Worm (Caenorhabditis elegans) whole organism, L2 larva: ENCODE data around the gene F39G3.4.

ENCODE experiments used
- C34F6.9 ChIP-seq: fragments of 150-350 bp; optimal IDR thresholded peaks from 2 replicates; lab custom pipeline; 2014; ENCODE audit warnings: missing biosample characterization, missing genetic modification characterization
- F13H6.1 ChIP-seq: sonication (generic microtip); optimal IDR thresholded peaks from 2 replicates; lab custom pipeline; 2016; ENCODE audit warnings: missing genetic modification characterization, missing compliant biosample characterization
- Y55F3AM.14 ChIP-seq: fragments of 200-800 bp; sonication (Bioruptor generic); optimal IDR thresholded peaks from 2 replicates; lab custom pipeline; 2018; ENCODE audit warnings: mild to moderate bottlenecking, missing genetic modification characterization, missing compliant biosample characterization
- ZK546.5 ChIP-seq: sonication (generic microtip); optimal IDR thresholded peaks from 2 replicates; lab custom pipeline; 2017; ENCODE audit warnings: missing biosample characterization, missing genetic modification characterization
- alr-1 ChIP-seq: fragments of 150-350 bp; optimal IDR thresholded peaks from 2 replicates; lab custom pipeline; 2014; ENCODE audit warnings: missing biosample characterization, missing genetic modification characterization
- aly-2 ChIP-seq: fragments of 150-350 bp; optimal IDR thresholded peaks from 2 replicates; lab custom pipeline; 2014; ENCODE audit warnings: missing biosample characterization, missing genetic modification characterization
- blmp-1 ChIP-seq: sonication (generic microtip); optimal IDR thresholded peaks from 2 replicates; lab custom pipeline; 2017; ENCODE audit warnings: missing genetic modification characterization, mild to moderate bottlenecking, missing compliant biosample characterization, antibody characterized with exemption, moderate library complexity; ENCODE audit not compliant: insufficient read depth
- crh-2 ChIP-seq: sonication (generic microtip); optimal IDR thresholded peaks from 2 replicates; lab custom pipeline; 2017; ENCODE audit warnings: missing biosample characterization, missing genetic modification characterization
- dmd-4 ChIP-seq: sonication (generic microtip); optimal IDR thresholded peaks from 2 replicates; lab custom pipeline; 2017; ENCODE audit warnings: missing biosample characterization, missing genetic modification characterization
- egl-27 ChIP-seq: sonication (generic microtip); optimal IDR thresholded peaks from 3 replicates; lab custom pipeline; 2017; ENCODE audit warnings: missing biosample characterization, missing genetic modification reagents, missing genetic modification characterization
- elt-1 ChIP-seq: fragments of 150-350 bp; optimal IDR thresholded peaks from 2 replicates; lab custom pipeline; 2014; ENCODE audit warnings: missing biosample characterization, missing genetic modification characterization
- elt-3 ChIP-seq: sonication (generic microtip); optimal IDR thresholded peaks from 2 replicates; lab custom pipeline; 2017; ENCODE audit warnings: missing biosample characterization, missing genetic modification characterization
- fos-1 ChIP-seq: fragments of 150-350 bp; optimal IDR thresholded peaks from 2 replicates; lab custom pipeline; 2014; ENCODE audit warnings: missing biosample characterization, missing genetic modification characterization
- lin-11 ChIP-seq: fragments of 150-350 bp; sonication (generic microtip); optimal IDR thresholded peaks from 2 replicates; lab custom pipeline; 2014; ENCODE audit warnings: missing biosample characterization, missing genetic modification characterization, inconsistent platforms, mixed read lengths
- lin-13 ChIP-seq: fragments of 150-350 bp; optimal IDR thresholded peaks from 2 replicates; lab custom pipeline; 2014; ENCODE audit warnings: missing biosample characterization, missing genetic modification reagents, missing genetic modification characterization
- lin-39 ChIP-seq: fragments of 150-350 bp; optimal IDR thresholded peaks from 2 replicates; lab custom pipeline; 2014; ENCODE audit warnings: missing biosample characterization, missing genetic modification reagents, missing genetic modification characterization
- lsy-2 ChIP-seq, 2 experiments: fragments of 150-350 bp in 1 of 2; sonication (generic microtip) in 1 of 2; optimal IDR thresholded peaks; 2 replicates each; lab custom pipeline; 2014 to 2017; ENCODE audit warnings: missing biosample characterization in 2 of 2, missing genetic modification characterization in 2 of 2
- mbf-1 ChIP-seq: sonication (generic microtip); optimal IDR thresholded peaks from 2 replicates; lab custom pipeline; 2017; ENCODE audit warnings: missing biosample characterization, missing genetic modification characterization
- mdl-1 ChIP-seq, 2 experiments: fragments of 150-350 bp in 1 of 2; sonication (generic microtip) in 1 of 2; optimal IDR thresholded peaks; 2 replicates each; lab custom pipeline; 2017; ENCODE audit warnings: missing biosample characterization in 2 of 2, missing genetic modification characterization in 2 of 2
- nhr-10 ChIP-seq: sonication (generic microtip); optimal IDR thresholded peaks from 2 replicates; lab custom pipeline; 2017; ENCODE audit warnings: missing biosample characterization, missing genetic modification characterization
- nhr-11 ChIP-seq: fragments of 150-350 bp; optimal IDR thresholded peaks from 2 replicates; lab custom pipeline; 2014; ENCODE audit warnings: missing biosample characterization, missing genetic modification characterization
- nhr-12 ChIP-seq: fragments of 150-350 bp; optimal IDR thresholded peaks from 2 replicates; lab custom pipeline; 2014; ENCODE audit warnings: missing biosample characterization, missing genetic modification characterization
- nhr-129 ChIP-seq: fragments of 150-350 bp; optimal IDR thresholded peaks from 2 replicates; lab custom pipeline; 2014; ENCODE audit warnings: missing biosample characterization, missing genetic modification characterization
- nhr-21 ChIP-seq: fragments of 150-350 bp; optimal IDR thresholded peaks from 2 replicates; lab custom pipeline; 2014; ENCODE audit warnings: missing biosample characterization, missing genetic modification characterization
- nhr-23 ChIP-seq: fragments of 150-350 bp; optimal IDR thresholded peaks from 2 replicates; lab custom pipeline; 2014; ENCODE audit warnings: missing biosample characterization, missing genetic modification reagents, missing genetic modification characterization
- nhr-237 ChIP-seq: fragments of 150-350 bp; optimal IDR thresholded peaks from 2 replicates; lab custom pipeline; 2014; ENCODE audit warnings: missing biosample characterization, missing genetic modification characterization
- nhr-25 ChIP-seq: fragments of 150-350 bp; sonication (generic microtip); optimal IDR thresholded peaks from 3 replicates; lab custom pipeline; 2014; ENCODE audit warnings: missing biosample characterization, missing genetic modification characterization
- nhr-6 ChIP-seq: fragments of 150-350 bp; optimal IDR thresholded peaks from 2 replicates; lab custom pipeline; 2014; ENCODE audit warnings: missing biosample characterization, missing genetic modification characterization
- nhr-77 ChIP-seq: fragments of 150-350 bp; optimal IDR thresholded peaks from 2 replicates; lab custom pipeline; 2014; ENCODE audit warnings: missing biosample characterization, missing genetic modification characterization
- peb-1 ChIP-seq: fragments of 150-350 bp; optimal IDR thresholded peaks from 2 replicates; lab custom pipeline; 2014; ENCODE audit warnings: missing biosample characterization, missing genetic modification characterization
- sem-4 ChIP-seq: fragments of 150-350 bp; optimal IDR thresholded peaks from 2 replicates; lab custom pipeline; 2014; ENCODE audit warnings: missing biosample characterization, missing genetic modification reagents, missing genetic modification characterization
- sma-3 ChIP-seq: sonication (generic microtip); optimal IDR thresholded peaks from 2 replicates; lab custom pipeline; 2016; ENCODE audit warnings: missing genetic modification reagents, missing genetic modification characterization, missing compliant biosample characterization
- snpc-4 ChIP-seq: fragments of 150-350 bp; optimal IDR thresholded peaks from 2 replicates; lab custom pipeline; 2014; ENCODE audit warnings: missing biosample characterization, missing genetic modification characterization
- unc-39 ChIP-seq: fragments of 150-350 bp; optimal IDR thresholded peaks from 2 replicates; lab custom pipeline; 2014; ENCODE audit warnings: missing biosample characterization, missing genetic modification characterization
- unc-55 ChIP-seq: fragments of 150-350 bp; sonication (generic microtip); optimal IDR thresholded peaks from 3 replicates; lab custom pipeline; 2014; ENCODE audit warnings: missing biosample characterization, missing genetic modification reagents, missing genetic modification characterization
- zag-1 ChIP-seq: fragments of 150-350 bp; optimal IDR thresholded peaks from 2 replicates; lab custom pipeline; 2014; ENCODE audit warnings: missing biosample characterization, missing genetic modification characterization
- ztf-1 ChIP-seq: fragments of 200-800 bp; sonication (Bioruptor generic); conservative IDR thresholded peaks from 2 replicates; pipeline ENCODE4 v1.3.6; 2022; ENCODE audit warnings: missing genetic modification characterization, missing compliant biosample characterization
- ztf-11 ChIP-seq: sonication (generic microtip); optimal IDR thresholded peaks from 2 replicates; lab custom pipeline; 2017; ENCODE audit warnings: missing biosample characterization, missing genetic modification characterization
- ztf-4 ChIP-seq: fragments of 150-350 bp; optimal IDR thresholded peaks from 2 replicates; lab custom pipeline; 2014; ENCODE audit warnings: missing biosample characterization, missing genetic modification characterization

The F39G3.4 gene

ce11 chrV:4724453-4724852, at the start of gene F39G3.4:
Gene F39G3.4 (plus strand): TSS chrV:4724753.
- no peak for TF ChIP-seq mbf-1 (tag; lab: Kevin White, UChicago)
- no peak for TF ChIP-seq nhr-129
- no peak for TF ChIP-seq ZK546.5 (tag; lab: Kevin White, UChicago)
- no peak for TF ChIP-seq nhr-11 (tag; lab: Kevin White, UChicago)
- TF ChIP-seq nhr-25 (tag; lab: Kevin White, UChicago) = no peak
- no peak for TF ChIP-seq egl-27 (tag; lab: Kevin White, UChicago)
- TF ChIP-seq nhr-10 (tag; lab: Kevin White, UChicago) = no peak
- TF ChIP-seq nhr-23 (tag; lab: Kevin White, UChicago) = no peak
- no peak for TF ChIP-seq Y55F3AM.14 (GFP tag; lab: Kevin White, UChicago)
- TF ChIP-seq lin-13 = no peak
- TF ChIP-seq nhr-6 = no peak
- no peak for TF ChIP-seq nhr-21 (tag; lab: Kevin White, UChicago)
- no peak for TF ChIP-seq sma-3 (GFP tag; lab: Kevin White, UChicago)
- TF ChIP-seq snpc-4 = no peak
- TF ChIP-seq dmd-4 (tag; lab: Kevin White, UChicago) = no peak
- TF ChIP-seq unc-39 (tag; lab: Kevin White, UChicago) = no peak
- TF ChIP-seq unc-55 (GFP tag; lab: Kevin White, UChicago) = no peak
- TF ChIP-seq alr-1 = no peak
- TF ChIP-seq nhr-237 (tag; lab: Kevin White, UChicago) = no peak

ce11 chrV:4676092-4676491, 48.5 kb upstream of the F39G3.4 start, which contains the start of gene K03B4.6:
Gene K03B4.6 (minus strand): TSS chrV:4676192.
- no peak for TF ChIP-seq ZK546.5 (tag; lab: Kevin White, UChicago)
- no peak for TF ChIP-seq Y55F3AM.14 (GFP tag; lab: Kevin White, UChicago)
- TF ChIP-seq nhr-10 (tag; lab: Kevin White, UChicago) = no peak
- TF ChIP-seq C34F6.9 (tag; lab: Kevin White, UChicago) = no peak
- no peak for TF ChIP-seq aly-2 (tag; lab: Kevin White, UChicago)
- no peak for TF ChIP-seq mdl-1 (tag; optimal IDR thresholded peaks at IDR 0.05; lab: Kevin White, UChicago)
- TF ChIP-seq ztf-1 (GFP tag; lab: Robert Waterston, UW) = no peak
- no peak for TF ChIP-seq alr-1
- TF ChIP-seq lin-13 = no peak
- no peak for TF ChIP-seq egl-27 (tag; lab: Kevin White, UChicago)
- TF ChIP-seq, all 48 proteins: peak for 0

- TF ChIP-seq peb-1 (tag; lab: Kevin White, UChicago) (no peak), nhr-129 (no peak), lsy-2 (tag; optimal IDR thresholded peaks at IDR 0.05; lab: Kevin White, UChicago) (no peak), nhr-237 (tag; lab: Kevin White, UChicago) (no peak), ztf-4 (no peak), lin-11 (tag; lab: Kevin White, UChicago) (no peak), blmp-1 (tag; lab: Kevin White, UChicago) (no peak), elt-3 (no peak), ZK546.5 (tag; lab: Kevin White, UChicago) (no peak), F13H6.1 (no peak), snpc-4 (no peak), sem-4 (tag; lab: Kevin White, UChicago) (no peak), Y55F3AM.14 (GFP tag; lab: Kevin White, UChicago) (no peak), nhr-11 (tag; lab: Kevin White, UChicago) (no peak), fos-1 (no peak), lin-39 (tag; lab: Kevin White, UChicago) (no peak)
Observed at ce11 chrV:4676812-4677211, 47.7 kb upstream of the F39G3.4 start.

ce11 chrV:4681670-4682069, 42.9 kb upstream of the F39G3.4 start, which contains the start of gene K03B4.4:
Gene K03B4.4 (plus strand): TSS chrV:4681970.
- TF ChIP-seq Y55F3AM.14 (GFP tag; lab: Kevin White, UChicago) (no peak), elt-1 (no peak), ztf-11 (tag; lab: Kevin White, UChicago) (no peak), ztf-1 (GFP tag; lab: Robert Waterston, UW) (no peak), nhr-11 (tag; lab: Kevin White, UChicago) (no peak), nhr-77 (tag; lab: Kevin White, UChicago) (no peak), zag-1 (tag; lab: Kevin White, UChicago) (no peak), ztf-4 (no peak), snpc-4 (no peak), nhr-23 (tag; lab: Kevin White, UChicago) (no peak), ZK546.5 (tag; lab: Kevin White, UChicago) (no peak), lin-13 (no peak), fos-1 (no peak), dmd-4 (tag; lab: Kevin White, UChicago) (no peak), nhr-12 (tag; lab: Kevin White, UChicago) (no peak), crh-2 (tag; lab: Kevin White, UChicago) (no peak), mdl-1 (tag; optimal IDR thresholded peaks at IDR 0.05; lab: Kevin White, UChicago) (no peak), unc-55 (GFP tag; lab: Kevin White, UChicago) (no peak)
- TF ChIP-seq, all 48 proteins: peak for 0
